Worm (Caenorhabditis elegans): ENCODE results near the gene cut-6.

DNA sequence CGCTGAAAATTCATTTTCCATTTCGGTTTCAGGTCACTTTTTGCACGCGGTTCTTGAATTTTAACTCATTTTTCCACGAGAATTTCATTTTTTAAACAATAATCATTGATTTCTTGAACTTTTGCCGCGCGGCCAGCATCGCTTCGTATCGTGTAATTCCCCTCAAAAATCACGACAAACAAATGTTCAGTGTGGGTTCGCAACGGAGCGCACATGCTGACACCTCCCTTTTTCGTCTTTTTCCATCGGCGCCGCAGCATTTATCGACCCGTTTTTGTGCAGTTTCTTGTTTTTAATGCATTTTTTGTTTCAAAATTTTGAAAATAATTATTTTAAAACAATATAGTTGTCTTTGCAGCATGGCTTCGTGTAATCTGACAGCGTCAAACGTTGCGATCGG, 19.6 kb downstream of the cut-6 start, which contains the start of gene M142.5:
- no peak for TF ChIP-seq ceh-36 (tag; optimal IDR thresholded peaks at IDR 0.05)
- no peak for TF ChIP-seq ama-1 (optimal IDR thresholded peaks at IDR 0.05)

Measured in whole organism, early embryonic.